Fruit fly (Drosophila melanogaster): ENCODE data around the gene CG9922.

CG9922 gene

DNA sequence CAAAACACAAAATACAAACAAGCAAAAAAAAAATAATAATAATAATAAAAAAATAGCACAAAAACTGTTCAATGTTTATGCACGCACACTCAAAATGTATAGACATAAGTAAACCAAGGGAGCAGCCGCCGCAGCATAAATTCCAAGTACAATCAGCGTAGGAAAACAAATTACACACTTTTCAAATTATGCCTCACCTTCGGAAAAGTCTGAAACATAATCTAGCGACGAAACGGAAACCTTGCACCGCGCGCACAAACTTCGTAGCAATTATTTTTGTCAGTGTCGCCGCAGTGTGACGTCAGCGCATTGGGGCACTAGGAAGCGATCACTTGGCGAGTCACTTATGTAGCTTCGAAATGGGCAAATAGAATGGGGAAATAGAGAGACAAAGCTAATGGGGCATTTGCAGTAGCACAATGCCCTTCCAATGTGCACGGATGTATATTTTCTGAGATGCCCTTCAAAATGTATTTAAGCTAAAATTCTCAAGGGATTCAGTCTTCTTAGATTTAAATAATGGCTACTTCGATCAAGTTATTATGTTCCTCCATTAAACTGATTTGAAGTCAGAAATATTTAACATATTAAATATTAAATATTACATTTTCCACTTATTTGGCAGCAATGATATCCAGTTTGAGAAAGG is 19.3 kb downstream of the CG9922 start (continued):
- TF ChIP-seq trem (tag; optimal IDR thresholded peaks at IDR 0.05) (no peak), CG12236 (GFP tag; optimal IDR thresholded peaks at IDR 0.05) (no peak), TFAM (GFP tag; optimal IDR thresholded peaks at IDR 0.05) (no peak), onecut (GFP tag; IDR thresholded peaks at IDR 0.05) (peak; percentile 38; the same call in 1 of the 2 replicates), CG13894 (tag; optimal IDR thresholded peaks at IDR 0.05) (no peak), tap (tag; optimal IDR thresholded peaks at IDR 0.05) (peak; percentile 21), CG4424 (GFP tag; optimal IDR thresholded peaks at IDR 0.05) (peak; percentile 64), Dad (GFP tag; optimal IDR thresholded peaks at IDR 0.05) (peak; percentile 51), caup (GFP tag; optimal IDR thresholded peaks at IDR 0.05; ENCODE audit: severe bottlenecking) (peak; percentile 57), Dek (tag; optimal IDR thresholded peaks at IDR 0.05) (no peak), CG3065 (GFP tag; optimal IDR thresholded peaks at IDR 0.05) (peak; percentile 16), z (GFP tag; IDR thresholded peaks at IDR 0.05) (no peak), Hr39 (optimal IDR thresholded peaks at IDR 0.05) (no peak), MBD-R2 (GFP tag; IDR thresholded peaks at IDR 0.05) (no peak), emc (GFP tag; optimal IDR thresholded peaks at IDR 0.05) (no peak), dysf (GFP tag; IDR thresholded peaks at IDR 0.05) (peak; percentile 71), ab (GFP tag; optimal IDR thresholded peaks at IDR 0.05) (peak; percentile 61), CG5953 (GFP tag; IDR thresholded peaks at IDR 0.05) (peak; percentile 29; the same call in 1 of the 2 replicates), hth (optimal IDR thresholded peaks at IDR 0.05) (no peak), CG1024 (GFP tag; IDR thresholded peaks at IDR 0.05) (no peak), E2f1 (GFP tag; IDR thresholded peaks at IDR 0.05) (peak; percentile 57), Atf6 (GFP tag; IDR thresholded peaks at IDR 0.05) (peak; percentile 56; the same call in 1 of the 2 replicates), CG12104 (GFP tag; optimal IDR thresholded peaks at IDR 0.05) (peak; percentile 33), peb (GFP tag; IDR thresholded peaks at IDR 0.05) (no peak), chm (GFP tag; IDR thresholded peaks at IDR 0.05) (peak; percentile 48; the same call in 1 of the 2 replicates), ac (GFP tag; optimal IDR thresholded peaks at IDR 0.05) (no peak), fd64A (GFP tag; optimal IDR thresholded peaks at IDR 0.05) (no peak), CG2678 (tag; optimal IDR thresholded peaks at IDR 0.05) (peak; percentile 74), CG15514 (GFP tag; optimal IDR thresholded peaks at IDR 0.05) (peak; percentile 65), Mad (GFP tag; optimal IDR thresholded peaks at IDR 0.05) (peak; percentile 8), CG3726 (GFP tag; IDR thresholded peaks at IDR 0.05) (0 out of 3 replicates have a peak, but pooled peaks have one; percentile 22), CG17612 (GFP tag; IDR thresholded peaks at IDR 0.05) (0 out of 2 replicates have a peak, but pooled peaks have one; percentile 14), Med (GFP tag) (peak; percentile 92), CG12942 (GFP tag; optimal IDR thresholded peaks at IDR 0.05) (peak; percentile 41), sima (GFP tag; optimal IDR thresholded peaks at IDR 0.05) (no peak), CG8290 (GFP tag; optimal IDR thresholded peaks at IDR 0.05) (no peak), CG8290 (tag; optimal IDR thresholded peaks at IDR 0.05) (peak in 1 of 2 experiments; percentile 91), pita (GFP tag; optimal IDR thresholded peaks at IDR 0.05) (no peak), CG3163 (GFP tag; optimal IDR thresholded peaks at IDR 0.05) (peak; percentile 11), dmrt11E (tag; optimal IDR thresholded peaks at IDR 0.05) (no peak), slp2 (GFP tag; optimal IDR thresholded peaks at IDR 0.05) (peak; percentile 25), tin (GFP tag; optimal IDR thresholded peaks at IDR 0.05) (peak; percentile 47), Hr51 (GFP tag; optimal IDR thresholded peaks at IDR 0.05) (peak in 1 of 2 experiments; percentile 70), h (optimal IDR thresholded peaks at IDR 0.05) (no peak), HHEX (GFP tag; optimal IDR thresholded peaks at IDR 0.05) (peak; percentile 55), CG17359 (tag; optimal IDR thresholded peaks at IDR 0.05) (peak; percentile 60), HLH4C (GFP tag; IDR thresholded peaks at IDR 0.05; ENCODE audit: partially characterized antibody) (no peak), gem (tag; optimal IDR thresholded peaks at IDR 0.05) (peak; percentile 70), fd3F (GFP tag; optimal IDR thresholded peaks at IDR 0.05) (peak; percentile 42), CG11093 (GFP tag; IDR thresholded peaks at IDR 0.05) (peak; percentile 54; the same call in 2 of the 3 replicates)
